Worm (Caenorhabditis elegans) whole organism, late embryonic: ENCODE measurements around the gene fmi-1.

Experiments
- C08G9.2 ChIP-seq: sonication (generic microtip); optimal IDR thresholded peaks from 2 replicates; lab custom pipeline; 2016; ENCODE audit warnings: mild to moderate bottlenecking, missing genetic modification characterization, moderate library complexity, missing compliant biosample characterization
- C38D4.7 ChIP-seq: fragments of 200-800 bp; sonication (Bioruptor generic); optimal IDR thresholded peaks from 2 replicates; lab custom pipeline; 2018; ENCODE audit warnings: mild to moderate bottlenecking, missing genetic modification characterization, moderate library complexity, missing compliant biosample characterization
- ahr-1 ChIP-seq: sonication (generic microtip); optimal IDR thresholded peaks from 2 replicates; lab custom pipeline; 2016; ENCODE audit warnings: missing genetic modification characterization, missing compliant biosample characterization
- ama-1 ChIP-seq: fragments of 150-350 bp; optimal IDR thresholded peaks from 2 replicates; lab custom pipeline; 2014
- ceh-18 ChIP-seq: sonication (generic microtip); optimal IDR thresholded peaks from 2 replicates; lab custom pipeline; 2016; ENCODE audit warnings: missing genetic modification characterization, missing compliant biosample characterization
- ceh-19 ChIP-seq: fragments of 200-800 bp; sonication (Bioruptor generic); optimal IDR thresholded peaks from 2 replicates; lab custom pipeline; 2018; ENCODE audit warnings: mild to moderate bottlenecking, missing genetic modification characterization, missing compliant biosample characterization
- ceh-2 ChIP-seq: sonication (generic microtip); optimal IDR thresholded peaks from 2 replicates; lab custom pipeline; 2016; ENCODE audit warnings: missing genotype, missing genetic modification characterization, missing compliant biosample characterization
- ceh-22 ChIP-seq: sonication (generic microtip); optimal IDR thresholded peaks from 2 replicates; lab custom pipeline; 2017; ENCODE audit warnings: missing biosample characterization, missing genetic modification characterization
- ceh-31 ChIP-seq: sonication (generic microtip); optimal IDR thresholded peaks from 2 replicates; lab custom pipeline; 2016; ENCODE audit warnings: missing genetic modification characterization, missing compliant biosample characterization
- ceh-34 ChIP-seq: sonication (generic microtip); optimal IDR thresholded peaks from 2 replicates; lab custom pipeline; 2016; ENCODE audit warnings: mild to moderate bottlenecking, missing genetic modification characterization, missing compliant biosample characterization
- ceh-48 ChIP-seq: sonication (generic microtip); optimal IDR thresholded peaks from 2 replicates; lab custom pipeline; 2016; ENCODE audit warnings: missing genetic modification characterization, inconsistent platforms, missing compliant biosample characterization
- ceh-9 ChIP-seq: sonication (generic microtip); optimal IDR thresholded peaks from 2 replicates; lab custom pipeline; 2016; ENCODE audit warnings: mild to moderate bottlenecking, missing genetic modification characterization, inconsistent platforms, missing compliant biosample characterization
- che-1 ChIP-seq: sonication (generic microtip); optimal IDR thresholded peaks from 2 replicates; lab custom pipeline; 2016; ENCODE audit warnings: mild to moderate bottlenecking, missing genetic modification characterization, missing compliant biosample characterization
- dmd-4 ChIP-seq: sonication (generic microtip); optimal IDR thresholded peaks from 2 replicates; lab custom pipeline; 2016; ENCODE audit warnings: borderline replicate concordance, missing genetic modification characterization, missing compliant biosample characterization
- dve-1 ChIP-seq: sonication (generic microtip); optimal IDR thresholded peaks from 2 replicates; lab custom pipeline; 2017; ENCODE audit warnings: antibody characterized with exemption, mild to moderate bottlenecking, missing genetic modification characterization, missing compliant biosample characterization
- elt-2 ChIP-seq: sonication (generic microtip); optimal IDR thresholded peaks from 2 replicates; lab custom pipeline; 2016; ENCODE audit warnings: missing genetic modification reagents, missing genetic modification characterization, missing compliant biosample characterization
- elt-4 ChIP-seq: sonication (generic microtip); optimal IDR thresholded peaks from 2 replicates; lab custom pipeline; 2016; ENCODE audit warnings: missing genetic modification characterization, missing compliant biosample characterization
- ets-4 ChIP-seq: sonication (generic microtip); optimal IDR thresholded peaks from 2 replicates; lab custom pipeline; 2016; ENCODE audit warnings: missing genetic modification characterization, missing compliant biosample characterization
- fkh-10 ChIP-seq: fragments of 150-350 bp; optimal IDR thresholded peaks from 2 replicates; lab custom pipeline; 2014; ENCODE audit warnings: missing biosample characterization, missing genetic modification reagents, missing genetic modification characterization
- fkh-6 ChIP-seq: sonication (generic microtip); optimal IDR thresholded peaks from 2 replicates; lab custom pipeline; 2016; ENCODE audit warnings: missing genetic modification characterization, missing compliant biosample characterization
- hlh-13 ChIP-seq: fragments of 200-800 bp; sonication (Bioruptor generic); optimal IDR thresholded peaks from 2 replicates; lab custom pipeline; 2018; ENCODE audit warnings: mild to moderate bottlenecking, missing genetic modification characterization, missing compliant biosample characterization
- hlh-30 ChIP-seq: sonication (generic microtip); optimal IDR thresholded peaks from 2 replicates; lab custom pipeline; 2017; ENCODE audit warnings: antibody characterized with exemption, missing genetic modification characterization, missing compliant biosample characterization; ENCODE audit not compliant: insufficient read depth
- hlh-6 ChIP-seq: sonication (generic microtip); optimal IDR thresholded peaks from 2 replicates; lab custom pipeline; 2016; ENCODE audit warnings: missing genotype, missing genetic modification characterization, missing compliant biosample characterization
- hlh-8 ChIP-seq: sonication (generic microtip); optimal IDR thresholded peaks from 2 replicates; lab custom pipeline; 2016; ENCODE audit warnings: missing genotype, missing genetic modification characterization, missing compliant biosample characterization
- lin-11 ChIP-seq: fragments of 200-800 bp; sonication (Bioruptor generic); optimal IDR thresholded peaks from 2 replicates; lab custom pipeline; 2018; ENCODE audit warnings: mild to moderate bottlenecking, missing genetic modification characterization, missing compliant biosample characterization
- mec-3 ChIP-seq: sonication (generic microtip); optimal IDR thresholded peaks from 2 replicates; lab custom pipeline; 2016; ENCODE audit warnings: borderline replicate concordance, missing genetic modification characterization, missing compliant biosample characterization
- pag-3 ChIP-seq: sonication (generic microtip); optimal IDR thresholded peaks from 2 replicates; lab custom pipeline; 2016; ENCODE audit warnings: missing compliant biosample characterization, missing genetic modification characterization, borderline replicate concordance
- pat-9 ChIP-seq: fragments of 200-800 bp; sonication (Bioruptor generic); optimal IDR thresholded peaks from 2 replicates; lab custom pipeline; 2018; ENCODE audit warnings: mild to moderate bottlenecking, missing genetic modification characterization, moderate library complexity, missing compliant biosample characterization
- pha-4 ChIP-seq: fragments of 150-350 bp; optimal IDR thresholded peaks from 2 replicates; lab custom pipeline; 2018; ENCODE audit warnings: missing biosample characterization, missing genetic modification reagents, missing genetic modification characterization
- rnt-1 ChIP-seq: sonication (generic microtip); optimal IDR thresholded peaks from 2 replicates; lab custom pipeline; 2016; ENCODE audit warnings: missing genetic modification characterization, missing compliant biosample characterization
- sdc-2 ChIP-seq: sonication (generic microtip); optimal IDR thresholded peaks from 2 replicates; lab custom pipeline; 2016; ENCODE audit warnings: missing genotype, missing genetic modification characterization, missing compliant biosample characterization
- sox-4 ChIP-seq: sonication (generic microtip); optimal IDR thresholded peaks from 2 replicates; lab custom pipeline; 2017; ENCODE audit warnings: mild to moderate bottlenecking, missing genetic modification characterization, inconsistent platforms, missing compliant biosample characterization
- tbx-2 ChIP-seq: sonication (generic microtip); optimal IDR thresholded peaks from 2 replicates; lab custom pipeline; 2016; ENCODE audit warnings: missing genetic modification characterization, missing compliant biosample characterization
- unc-42 ChIP-seq: sonication (generic microtip); optimal IDR thresholded peaks from 2 replicates; lab custom pipeline; 2016; ENCODE audit warnings: missing genotype, missing genetic modification characterization, missing compliant biosample characterization
- unc-55 ChIP-seq: sonication (generic microtip); optimal IDR thresholded peaks from 2 replicates; lab custom pipeline; 2017; ENCODE audit warnings: missing biosample characterization, missing genetic modification reagents, missing genetic modification characterization
- zip-5 ChIP-seq: sonication (generic microtip); optimal IDR thresholded peaks from 2 replicates; lab custom pipeline; 2016; ENCODE audit warnings: missing genetic modification characterization, missing compliant biosample characterization

fmi-1 gene

DNA sequence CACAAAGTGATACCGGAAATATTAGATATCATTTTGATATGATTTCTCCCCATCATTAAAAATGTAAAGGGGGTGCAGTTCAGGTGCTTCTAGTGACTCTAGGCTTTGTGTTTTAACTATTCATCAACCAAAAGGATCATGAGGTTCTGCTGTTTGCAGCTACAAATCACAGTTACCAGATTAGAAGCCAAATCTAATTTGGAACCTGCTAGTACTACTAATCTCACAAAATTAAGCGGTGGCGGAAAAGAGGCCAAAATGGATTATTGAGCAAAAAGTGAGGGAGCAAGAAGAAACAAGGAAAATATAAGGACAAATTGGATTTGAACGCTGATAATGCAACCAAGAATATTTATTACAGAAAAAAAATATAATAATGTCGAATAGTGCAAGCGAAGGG, 55.3 kb downstream of the fmi-1 start:
- TF ChIP-seq unc-42 (tag; lab: Kevin White, UChicago) (peak; percentile 31), mec-3 (tag; lab: Kevin White, UChicago) (no peak)

DNA sequence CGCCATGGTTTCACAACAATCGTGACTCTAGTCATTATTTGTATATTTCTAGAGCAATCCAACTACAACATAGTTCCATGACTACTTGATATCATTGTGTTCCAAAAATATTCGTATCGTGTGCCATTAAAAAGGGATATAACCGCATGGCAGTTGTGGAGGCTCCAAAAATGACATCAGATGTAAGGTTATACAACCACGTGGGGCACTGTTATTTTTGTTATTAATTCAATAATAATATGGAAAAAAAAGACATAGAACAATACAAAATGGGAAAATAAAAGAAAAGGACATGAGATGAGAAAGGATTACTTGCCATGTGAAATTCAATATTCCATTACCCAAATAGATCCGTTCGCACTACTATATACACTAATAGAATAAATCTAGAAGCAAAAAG, 56.6 kb downstream of the fmi-1 start:
- TF ChIP-seq hlh-30 (no peak), unc-55 (GFP tag; lab: Kevin White, UChicago) (no peak), zip-5 (tag; lab: Kevin White, UChicago) (no peak), fkh-10 (GFP tag; lab: Kevin White, UChicago) (no peak), ama-1 (no peak), hlh-13 (GFP tag; lab: Kevin White, UChicago) (no peak), C38D4.7 (GFP tag; lab: Kevin White, UChicago) (no peak), sox-4 (tag; lab: Kevin White, UChicago) (no peak), lin-11 (no peak), ceh-34 (tag; lab: Kevin White, UChicago) (no peak), pha-4 (tag; lab: Kevin White, UChicago) (no peak), ahr-1 (no peak), C08G9.2 (tag; lab: Kevin White, UChicago) (no peak), mec-3 (tag; lab: Kevin White, UChicago) (no peak), ceh-9 (no peak), fkh-6 (tag; lab: Kevin White, UChicago) (no peak), ceh-22 (tag; lab: Kevin White, UChicago) (no peak), sdc-2 (tag; lab: Kevin White, UChicago) (no peak), rnt-1 (tag; lab: Kevin White, UChicago) (no peak)

DNA sequence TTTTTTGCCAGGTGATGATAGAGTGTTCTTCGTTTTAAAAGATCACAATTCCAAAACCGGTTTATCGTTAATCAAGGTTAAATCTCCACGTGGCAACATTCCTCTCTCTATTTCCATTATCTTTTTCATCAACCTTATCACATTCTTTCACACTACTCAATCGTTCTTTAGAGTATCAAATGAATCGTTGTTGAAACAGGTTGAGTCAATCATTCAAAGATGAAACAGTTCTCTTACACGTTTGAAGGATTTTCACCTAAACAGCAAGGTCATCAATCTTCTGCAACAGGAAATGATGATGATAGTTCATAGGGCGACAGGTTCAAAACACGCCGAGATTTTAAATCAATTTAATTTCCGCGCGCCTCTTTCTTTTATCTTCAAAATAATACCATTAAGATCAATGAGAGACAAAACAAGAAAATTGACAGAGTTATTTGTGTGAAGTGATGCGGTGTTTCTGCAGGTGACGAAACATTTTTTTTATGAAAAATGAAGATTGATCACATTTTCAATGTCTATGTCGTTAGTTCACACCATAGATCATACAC, 62.4 kb downstream of the fmi-1 start:
- TF ChIP-seq ets-4 (no peak), fkh-6 (tag; lab: Kevin White, UChicago) (no peak), elt-4 (no peak), ceh-48 (tag; lab: Kevin White, UChicago) (no peak), pag-3 (no peak), ceh-2 (tag; lab: Kevin White, UChicago) (no peak), che-1 (tag; lab: Kevin White, UChicago) (no peak)

DNA sequence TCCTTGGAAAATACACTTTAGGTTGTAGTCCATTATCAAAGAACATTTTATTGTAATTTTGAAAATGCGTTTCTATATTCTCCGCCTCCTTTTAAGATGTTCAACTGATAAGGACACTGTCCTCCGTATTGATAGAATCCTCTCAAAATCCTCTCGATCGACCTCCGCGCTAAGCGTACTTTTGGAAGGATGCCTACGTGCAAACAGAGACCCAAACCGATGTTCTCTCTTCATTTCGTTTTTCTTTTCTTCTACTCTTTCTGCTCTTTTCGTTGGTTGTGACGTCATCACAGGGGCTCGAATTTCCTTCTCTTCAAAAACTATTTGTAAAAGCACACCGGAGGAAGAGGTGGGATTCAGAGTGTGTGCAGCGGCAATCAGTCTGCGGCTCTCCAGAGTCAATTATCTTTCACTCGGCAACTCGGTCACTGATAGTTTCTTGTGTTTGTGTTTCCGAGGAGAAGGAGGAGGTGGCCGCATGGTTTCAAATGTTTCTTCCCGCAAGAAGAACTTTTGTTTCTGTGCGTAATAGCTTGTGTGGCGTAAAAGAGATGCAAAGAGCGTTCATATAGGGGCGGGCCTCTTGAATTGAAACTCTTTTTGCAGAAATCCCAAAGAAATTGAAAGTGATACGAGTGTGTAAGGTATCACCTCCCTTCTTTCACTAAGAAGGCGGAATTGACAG, 63.7 kb downstream of the fmi-1 start, which contains the start of gene C34B4.2:
TSS of gene C34B4.2 (plus strand) at position 614 of the 685 bp plus-strand sequence.
- peak; percentile 94 for TF ChIP-seq ceh-18 (tag; lab: Kevin White, UChicago)
- TF ChIP-seq ceh-19 (GFP tag; lab: Kevin White, UChicago), result peak; percentile 57
- no peak for TF ChIP-seq C38D4.7 (GFP tag; lab: Kevin White, UChicago)
- TF ChIP-seq ceh-9, result no peak
- peak; percentile 77 for TF ChIP-seq ceh-34 (tag; lab: Kevin White, UChicago)
- TF ChIP-seq dve-1, result no peak
- TF ChIP-seq hlh-6 (tag; lab: Kevin White, UChicago), result no peak
- TF ChIP-seq elt-2, result peak; percentile 11
- no peak for TF ChIP-seq hlh-8 (tag; lab: Kevin White, UChicago)
- peak; percentile 0 for TF ChIP-seq pat-9 (tag; lab: Kevin White, UChicago)
- no peak for TF ChIP-seq lin-11
- TF ChIP-seq pag-3, result no peak
- peak; percentile 7 for TF ChIP-seq rnt-1 (tag; lab: Kevin White, UChicago)
- no peak for TF ChIP-seq dmd-4
- peak; percentile 41 for TF ChIP-seq unc-42 (tag; lab: Kevin White, UChicago)
- peak; percentile 45 for TF ChIP-seq tbx-2 (tag; lab: Kevin White, UChicago)
- peak; percentile 35 for TF ChIP-seq ceh-2 (tag; lab: Kevin White, UChicago)
- TF ChIP-seq ceh-31 (tag; lab: Kevin White, UChicago), result peak; percentile 29
